Worm (Caenorhabditis elegans): ENCODE measurements around the gene ZK105.1.

- TF ChIP-seq spr-1 (tag; optimal IDR thresholded peaks at IDR 0.05) (no peak), unc-130 (GFP tag; optimal IDR thresholded peaks at IDR 0.05) (no peak), dve-1 (tag; optimal IDR thresholded peaks at IDR 0.05; ENCODE audit: insufficient read depth) (no peak), lin-39 (tag; optimal IDR thresholded peaks at IDR 0.05) (no peak), T20F7.1 (GFP tag; optimal IDR thresholded peaks at IDR 0.05) (no peak), aly-2 (tag; optimal IDR thresholded peaks at IDR 0.05) (no peak), nhr-25 (tag; optimal IDR thresholded peaks at IDR 0.05; ENCODE audit: borderline replicate concordance, insufficient read depth) (no peak)
These were observed 29.7 kb upstream of the ZK105.1 start, which contains the start of gene sre-11 for ce11 chrV:7683907-7684655.
